Fruit fly (Drosophila melanogaster) whole organism, embryonic: ENCODE results near the gene ihog.
A peak's percentile ranks its signal among the peaks of the same experiment; 100 is the strongest.

Experiments
- Antp ChIP-seq: fragments of 200-800 bp; sonication (Bioruptor generic); optimal IDR thresholded peaks from 3 replicates; lab custom pipeline; 2016; ENCODE audit warnings: missing biosample characterization, missing genetic modification characterization
- C15 ChIP-seq: fragments of 200-800 bp; sonication (Bioruptor generic); IDR thresholded peaks from 3 replicates; pipeline ENCODE4 v1.3.6; 2022; ENCODE audit warnings: missing biosample characterization, missing genetic modification characterization
- CG10654 ChIP-seq: fragments of 200-800 bp; sonication (Bioruptor generic); optimal IDR thresholded peaks from 2 replicates; lab custom pipeline; 2016; ENCODE audit warnings: missing biosample characterization, missing genetic modification characterization
- CG11085 ChIP-seq: fragments of 200-800 bp; sonication (Bioruptor generic); IDR thresholded peaks from 2 replicates; pipeline ENCODE4 v1.3.6; 2022; ENCODE audit warnings: missing biosample characterization, missing genetic modification characterization
- CG11456 ChIP-seq: fragments of 200-800 bp; sonication (Bioruptor generic); IDR thresholded peaks from 3 replicates; pipeline ENCODE4 v1.3.6; 2022; ENCODE audit warnings: missing biosample characterization, missing genetic modification characterization
- CG13894 ChIP-seq: fragments of 200-800 bp; sonication (Bioruptor generic); optimal IDR thresholded peaks from 3 replicates; lab custom pipeline; 2018; ENCODE audit warnings: missing biosample characterization, mild to moderate bottlenecking, missing genetic modification characterization, moderate library complexity
- CG14965 ChIP-seq: fragments of 200-800 bp; sonication (Bioruptor generic); optimal IDR thresholded peaks from 2 replicates; lab custom pipeline; 2016; ENCODE audit warnings: missing biosample characterization, missing genetic modification characterization, borderline replicate concordance
- CG1647 ChIP-seq: fragments of 200-800 bp; sonication (Bioruptor generic); optimal IDR thresholded peaks from 3 replicates; lab custom pipeline; 2016; ENCODE audit warnings: missing biosample characterization, missing genetic modification characterization
- CG3065 ChIP-seq: fragments of 200-800 bp; sonication (Bioruptor generic); optimal IDR thresholded peaks from 2 replicates; lab custom pipeline; 2016; ENCODE audit warnings: missing biosample characterization, missing genetic modification characterization
- CG32532 ChIP-seq: fragments of 200-800 bp; sonication (Bioruptor generic); IDR thresholded peaks from 2 replicates; pipeline ENCODE4 v1.3.6; 2022; ENCODE audit warnings: missing biosample characterization, missing genetic modification characterization
- CG32767 ChIP-seq: fragments of 200-800 bp; sonication (Bioruptor generic); IDR thresholded peaks from 2 replicates; pipeline ENCODE4 v1.3.6; 2022; ENCODE audit warnings: missing biosample characterization, missing genetic modification characterization
- CG3838 ChIP-seq: fragments of 200-800 bp; sonication (Bioruptor generic); optimal IDR thresholded peaks from 3 replicates; lab custom pipeline; 2016; ENCODE audit warnings: missing biosample characterization, missing genetic modification characterization
- CG4282 ChIP-seq: fragments of 200-800 bp; sonication (Bioruptor generic); optimal IDR thresholded peaks from 2 replicates; lab custom pipeline; 2016; ENCODE audit warnings: missing biosample characterization, missing genetic modification characterization
- CG6683 ChIP-seq: fragments of 200-800 bp; sonication (Bioruptor generic); optimal IDR thresholded peaks from 2 replicates; lab custom pipeline; 2017; ENCODE audit warnings: missing biosample characterization, mild to moderate bottlenecking, missing genetic modification characterization, missing genetic modification reagents
- CG8765 ChIP-seq: fragments of 200-800 bp; sonication (Bioruptor generic); IDR thresholded peaks from 2 replicates; pipeline ENCODE4 v1.3.6; 2022; ENCODE audit warnings: missing biosample characterization, missing genetic modification characterization
- CTCF ChIP-seq: fragments of 200-800 bp; sonication (Bioruptor generic); optimal IDR thresholded peaks from 2 replicates; lab custom pipeline; 2017; ENCODE audit warnings: missing biosample characterization, mild to moderate bottlenecking, missing genetic modification characterization, moderate library complexity
- CkIIα-i1 ChIP-seq: fragments of 200-800 bp; sonication (Bioruptor generic); IDR thresholded peaks from 2 replicates; pipeline ENCODE4 v1.3.6; 2022; ENCODE audit warnings: missing biosample characterization, missing genetic modification characterization
- Deaf1 ChIP-seq: fragments of 200-800 bp; optimal IDR thresholded peaks from 3 replicates; lab custom pipeline; 2019; ENCODE audit warnings: missing biosample characterization, mild to moderate bottlenecking, missing genetic modification characterization, moderate library complexity
- Dp ChIP-seq: fragments of 200-800 bp; sonication (Bioruptor generic); optimal IDR thresholded peaks from 2 replicates; lab custom pipeline; 2018; ENCODE audit warnings: missing biosample characterization, mild to moderate bottlenecking, missing genetic modification characterization, moderate library complexity
- Drgx ChIP-seq: fragments of 200-800 bp; sonication (Bioruptor generic); IDR thresholded peaks from 2 replicates; pipeline ENCODE4 v1.3.6; 2022; ENCODE audit warnings: missing biosample characterization, missing genetic modification characterization
- E2f1 ChIP-seq: fragments of 200-800 bp; sonication (Bioruptor generic); IDR thresholded peaks from 2 replicates; pipeline ENCODE4 v1.3.6; 2022; ENCODE audit warnings: missing biosample characterization, missing genetic modification characterization
- Eip74EF ChIP-seq, 2 experiments: fragments of 200-800 bp in 1 of 2; fragments of >200 bp in 1 of 2; sonication (Bioruptor generic) in 1 of 2; optimal IDR thresholded peaks; 2 replicates each; lab custom pipeline; 2017 to 2019; ENCODE audit warnings: missing biosample characterization in 2 of 2, missing genetic modification characterization in 2 of 2, mild to moderate bottlenecking in 1 of 2, moderate library complexity in 1 of 2
- GATAe ChIP-seq: fragments of 200-800 bp; sonication (Bioruptor generic); conservative IDR thresholded peaks from 2 replicates; pipeline ENCODE4 v1.3.6; 2022; ENCODE audit warnings: missing biosample characterization, missing genetic modification characterization
- Hr78 ChIP-seq, 2 experiments: fragments of 200-800 bp in 1 of 2; fragments of >200 bp in 1 of 2; sonication (Bioruptor generic) in 1 of 2; optimal IDR thresholded peaks; 2 replicates each; lab custom pipeline; 2017 to 2019; ENCODE audit warnings: missing biosample characterization in 2 of 2, missing genetic modification characterization in 2 of 2, mild to moderate bottlenecking in 1 of 2, moderate library complexity in 1 of 2
- MTF-1 ChIP-seq: fragments of 200-800 bp; sonication (Bioruptor generic); optimal IDR thresholded peaks from 2 replicates; lab custom pipeline; 2018; ENCODE audit warnings: missing biosample characterization, mild to moderate bottlenecking, missing genetic modification characterization, borderline replicate concordance
- Oaz ChIP-seq: fragments of 200-800 bp; sonication (Bioruptor generic); IDR thresholded peaks from 2 replicates; pipeline ENCODE4 v1.3.6; 2022; ENCODE audit warnings: missing biosample characterization, missing genetic modification characterization
- al ChIP-seq: fragments of 200-800 bp; sonication (Bioruptor generic); IDR thresholded peaks from 2 replicates; pipeline ENCODE4 v1.3.6; 2022; ENCODE audit warnings: missing biosample characterization, missing genetic modification characterization
- bcd ChIP-seq: fragments of 200-800 bp; sonication (Bioruptor generic); optimal IDR thresholded peaks from 2 replicates; lab custom pipeline; 2017; ENCODE audit warnings: missing biosample characterization, mild to moderate bottlenecking, missing genetic modification characterization
- crp ChIP-seq, 2 experiments: fragments of 200-800 bp; sonication (Bioruptor generic); optimal IDR thresholded peaks; 2 replicates in 1 of 2; 3 replicates in 1 of 2; lab custom pipeline; 2017; ENCODE audit warnings: missing biosample characterization in 2 of 2, missing genetic modification characterization in 2 of 2, mild to moderate bottlenecking in 1 of 2, moderate library complexity in 1 of 2
- cwo ChIP-seq: fragments of 200-800 bp; sonication (Bioruptor generic); optimal IDR thresholded peaks from 3 replicates; lab custom pipeline; 2017; ENCODE audit warnings: missing biosample characterization, missing genetic modification characterization, mild to moderate bottlenecking, moderate library complexity, missing genetic modification reagents
- da ChIP-seq: fragments of 200-800 bp; sonication (Bioruptor generic); optimal IDR thresholded peaks from 2 replicates; lab custom pipeline; 2016; ENCODE audit warnings: missing biosample characterization, missing genetic modification characterization
- emc ChIP-seq: fragments of 200-800 bp; sonication (Bioruptor generic); optimal IDR thresholded peaks from 2 replicates; lab custom pipeline; 2016; ENCODE audit warnings: missing biosample characterization, missing genetic modification characterization
- exex ChIP-seq: fragments of 200-800 bp; sonication (Bioruptor generic); optimal IDR thresholded peaks from 4 replicates; lab custom pipeline; 2018; ENCODE audit warnings: missing biosample characterization, mild to moderate bottlenecking, missing genetic modification characterization, moderate library complexity
- eyg ChIP-seq: fragments of 200-800 bp; sonication (Bioruptor generic); optimal IDR thresholded peaks from 3 replicates; lab custom pipeline; 2016; ENCODE audit warnings: missing biosample characterization, missing genetic modification characterization
- fd102C ChIP-seq: fragments of 200-800 bp; sonication (Bioruptor generic); optimal IDR thresholded peaks from 2 replicates; lab custom pipeline; 2018; ENCODE audit warnings: missing biosample characterization, mild to moderate bottlenecking, missing genetic modification characterization, moderate library complexity
- fd64A ChIP-seq: fragments of 200-800 bp; sonication (Bioruptor generic); optimal IDR thresholded peaks from 3 replicates; lab custom pipeline; 2018; ENCODE audit warnings: missing biosample characterization, mild to moderate bottlenecking, missing genetic modification characterization
- gcm ChIP-seq: fragments of 200-800 bp; sonication (Bioruptor generic); optimal IDR thresholded peaks from 2 replicates; lab custom pipeline; 2019; ENCODE audit warnings: missing biosample characterization, mild to moderate bottlenecking, missing genetic modification characterization, moderate library complexity
- gro ChIP-seq: fragments of 200-800 bp; sonication (Bioruptor generic); optimal IDR thresholded peaks from 2 replicates; lab custom pipeline; 2016; ENCODE audit warnings: missing biosample characterization, missing genetic modification characterization
- mam ChIP-seq: fragments of 200-800 bp; sonication (Bioruptor generic); optimal IDR thresholded peaks from 3 replicates; lab custom pipeline; 2016; ENCODE audit warnings: missing biosample characterization, missing genetic modification characterization
- nau ChIP-seq: fragments of 200-800 bp; sonication (Bioruptor generic); optimal IDR thresholded peaks from 3 replicates; lab custom pipeline; 2017; ENCODE audit warnings: missing biosample characterization, mild to moderate bottlenecking, missing genetic modification characterization, missing genetic modification reagents
- nerfin-1 ChIP-seq: fragments of 200-800 bp; sonication (Bioruptor generic); optimal IDR thresholded peaks from 3 replicates; lab custom pipeline; 2019; ENCODE audit warnings: missing biosample characterization, mild to moderate bottlenecking, missing genetic modification characterization, moderate library complexity
- phol ChIP-seq: fragments of 200-800 bp; sonication (Bioruptor generic); optimal IDR thresholded peaks from 3 replicates; lab custom pipeline; 2018; ENCODE audit warnings: missing biosample characterization, mild to moderate bottlenecking, missing genetic modification characterization, moderate library complexity
- scrt ChIP-seq: fragments of 200-800 bp; sonication (Bioruptor generic); optimal IDR thresholded peaks from 2 replicates; lab custom pipeline; 2018; ENCODE audit warnings: missing biosample characterization, mild to moderate bottlenecking, missing genetic modification characterization, moderate library complexity
- sna ChIP-seq: fragments of 200-800 bp; sonication (Bioruptor generic); IDR thresholded peaks from 2 replicates; pipeline ENCODE4 v1.3.6; 2022; ENCODE audit warnings: missing biosample characterization, missing genetic modification characterization; ENCODE audit not compliant: partially characterized antibody
- stwl ChIP-seq: fragments of 200-800 bp; sonication (Bioruptor generic); optimal IDR thresholded peaks from 3 replicates; lab custom pipeline; 2018; ENCODE audit warnings: missing biosample characterization, mild to moderate bottlenecking, missing genetic modification characterization, moderate library complexity
- tna ChIP-seq: fragments of 200-800 bp; sonication (Bioruptor generic); IDR thresholded peaks from 2 replicates; pipeline ENCODE4 v1.3.6; 2022; ENCODE audit warnings: missing biosample characterization, missing genetic modification characterization; ENCODE audit not compliant: partially characterized antibody
- unpg ChIP-seq: fragments of 200-800 bp; sonication (Bioruptor generic); optimal IDR thresholded peaks from 3 replicates; lab custom pipeline; 2018; ENCODE audit warnings: missing biosample characterization, mild to moderate bottlenecking, missing genetic modification characterization, moderate library complexity
- wdn ChIP-seq: fragments of 200-800 bp; sonication (Bioruptor generic); IDR thresholded peaks from 2 replicates; pipeline ENCODE4 v1.3.6; 2022; ENCODE audit warnings: missing biosample characterization, missing genetic modification characterization
- zen2 ChIP-seq: fragments of 200-800 bp; sonication (Bioruptor generic); IDR thresholded peaks from 3 replicates; pipeline ENCODE4 v1.3.6; 2022; ENCODE audit warnings: missing biosample characterization, missing genetic modification characterization; ENCODE audit not compliant: partially characterized antibody

The ihog gene

dm6 chr2L:6956725-6957124 lies 8.1 kb upstream of the ihog start, which contains the start of the genes CG13775 and CG3430 (continued):
- no peak for TF ChIP-seq Hr78 (GFP tag; optimal IDR thresholded peaks at IDR 0.05; lab: Kevin White, UChicago)
- TF ChIP-seq Eip74EF (GFP tag; optimal IDR thresholded peaks at IDR 0.05; lab: Kevin White, UChicago): no peak
- no peak for TF ChIP-seq bcd (GFP tag; lab: Kevin White, UChicago)
- no peak for TF ChIP-seq emc (GFP tag; lab: Kevin White, UChicago)
- no peak for TF ChIP-seq CG13894 (tag; lab: Kevin White, UChicago)
- TF ChIP-seq CG32532 (GFP tag; lab: Robert Waterston, UW): peak; percentile 56; the same call in 1 of the 2 replicates
- TF ChIP-seq CG3065 (GFP tag; lab: Kevin White, UChicago): no peak
- TF ChIP-seq CG1647 (GFP tag; lab: Kevin White, UChicago): no peak
- TF ChIP-seq Oaz (GFP tag; lab: Robert Waterston, UW): no peak
- no peak for TF ChIP-seq scrt (GFP tag; lab: Kevin White, UChicago)
- no peak for TF ChIP-seq CG4282 (GFP tag; lab: Kevin White, UChicago)

- TF ChIP-seq Drgx (GFP tag; lab: Robert Waterston, UW) (peak; percentile 86), nau (GFP tag; lab: Kevin White, UChicago) (no peak), fd64A (GFP tag; lab: Kevin White, UChicago) (no peak), Antp (GFP tag; lab: Kevin White, UChicago) (peak; percentile 18), unpg (no peak), CG8765 (GFP tag; lab: Robert Waterston, UW) (peak; percentile 67), al (GFP tag; lab: Robert Waterston, UW) (no peak; the same call in 1 of the 2 replicates), tna (GFP tag; lab: Robert Waterston, UW) (0 out of 2 replicates have a peak, but pooled peaks have one; percentile 7), CG10654 (peak; percentile 78), CG6683 (GFP tag; lab: Kevin White, UChicago) (peak; percentile 64), crp (GFP tag; optimal IDR thresholded peaks at IDR 0.05; lab: Kevin White, UChicago) (peak in 1 of 2 experiments; percentile 3), da (GFP tag; lab: Kevin White, UChicago) (no peak), MTF-1 (peak; percentile 63), nerfin-1 (tag; lab: Kevin White, UChicago) (peak; percentile 85), exex (no peak), C15 (GFP tag; lab: Robert Waterston, UW) (peak; percentile 65; the same call in 1 of the 3 replicates), wdn (no peak), Deaf1 (tag; lab: Kevin White, UChicago) (no peak), cwo (GFP tag; lab: Kevin White, UChicago) (peak; percentile 72), gro (GFP tag; lab: Kevin White, UChicago) (peak; percentile 41), gcm (peak; percentile 93), mam (GFP tag; lab: Kevin White, UChicago) (peak; percentile 52), CG14965 (GFP tag; lab: Kevin White, UChicago) (no peak), stwl (tag; lab: Kevin White, UChicago) (peak; percentile 92), CG11085 (GFP tag; lab: Robert Waterston, UW) (peak; percentile 89), CG32767 (GFP tag; lab: Robert Waterston, UW) (peak; percentile 70; the same call in 1 of the 2 replicates), GATAe (no peak; the same call in 1 of the 2 replicates), CTCF (GFP tag; lab: Kevin White, UChicago) (peak; percentile 28), CkIIα-i1 (GFP tag; lab: Robert Waterston, UW) (no peak), CG11456 (no peak), E2f1 (peak; percentile 91), eyg (GFP tag; lab: Kevin White, UChicago) (no peak), phol (tag; lab: Kevin White, UChicago) (peak; percentile 94), CG3838 (GFP tag; lab: Kevin White, UChicago) (no peak), zen2 (peak; percentile 67; the same call in 1 of the 3 replicates), Dp (peak; percentile 42), sna (GFP tag; lab: Robert Waterston, UW) (peak; percentile 78), fd102C (GFP tag; lab: Kevin White, UChicago) (peak; percentile 81)
Measured at dm6 chr2L:6950096-6950495, 1.5 kb upstream of the ihog start, which contains the start of the genes Gas41 and SA1. Gas41 (minus strand) TSS chr2L:6950207. SA1 (plus strand) TSS chr2L:6950421.
